Fruit fly (Drosophila melanogaster): ENCODE measurements around the gene Spn75F.
A peak's percentile ranks its signal among the peaks of the same experiment; 100 is the strongest.

DNA sequence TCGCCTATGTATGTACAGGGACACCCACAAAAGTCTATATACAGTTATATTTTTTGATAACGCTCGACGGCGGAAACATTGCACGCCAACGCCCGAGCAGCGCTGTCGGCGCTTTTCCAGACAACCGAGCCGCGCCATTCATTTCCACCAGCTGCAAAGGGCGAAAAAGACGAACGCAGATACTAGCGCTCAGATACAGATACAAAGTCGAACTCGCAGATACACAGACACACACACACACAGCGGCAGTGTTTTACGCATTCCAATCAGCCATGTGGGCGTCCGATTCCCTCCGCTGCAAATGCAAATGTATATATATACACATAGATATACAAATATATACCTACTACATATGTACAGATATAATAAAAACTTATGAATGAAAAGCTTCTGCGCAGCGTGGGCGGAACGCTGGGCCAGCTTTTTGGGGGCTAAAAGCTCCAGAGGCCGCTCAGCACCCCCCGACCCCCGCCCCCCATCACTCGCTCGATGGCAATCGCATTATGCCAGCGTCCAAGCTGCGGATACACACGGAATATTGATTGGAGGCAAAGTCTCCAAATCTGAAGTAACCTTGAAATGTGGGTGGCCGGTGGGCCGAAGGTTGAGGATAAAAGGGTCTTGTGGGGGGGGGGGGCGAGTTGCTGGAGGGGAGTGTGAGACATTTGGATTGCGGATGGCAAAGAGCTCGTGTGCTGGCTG is 37.9 kb downstream of the Spn75F start:
- TF ChIP-seq kay (GFP tag; ENCODE audit: borderline replicate concordance) (no peak), CG1620 (GFP tag; optimal IDR thresholded peaks at IDR 0.05) (no peak), cnc (optimal IDR thresholded peaks at IDR 0.05) (no peak), CG14711 (tag; optimal IDR thresholded peaks at IDR 0.05) (no peak), bab1 (GFP tag; optimal IDR thresholded peaks at IDR 0.05) (no peak), CG7101 (tag; optimal IDR thresholded peaks at IDR 0.05) (no peak), CG33017 (tag; optimal IDR thresholded peaks at IDR 0.05) (no peak), Mnt (GFP tag; optimal IDR thresholded peaks at IDR 0.05) (peak; percentile 54), Crg-1 (GFP tag; optimal IDR thresholded peaks at IDR 0.05) (no peak), CG11617 (GFP tag; optimal IDR thresholded peaks at IDR 0.05) (no peak), pad (GFP tag; optimal IDR thresholded peaks at IDR 0.05) (no peak), tj (GFP tag; optimal IDR thresholded peaks at IDR 0.05) (no peak), CG5204 (GFP tag; optimal IDR thresholded peaks at IDR 0.05) (no peak), CG12768 (GFP tag; optimal IDR thresholded peaks at IDR 0.05) (peak; percentile 43)
